Worm (Caenorhabditis elegans) whole organism, late embryonic: Measurements from ENCODE around the gene osm-11.

Experiments
- C38D4.7 ChIP-seq: fragments of 200-800 bp; sonication (Bioruptor generic); optimal IDR thresholded peaks from 2 replicates; lab custom pipeline; 2018; ENCODE audit warnings: mild to moderate bottlenecking, missing genetic modification characterization, moderate library complexity, missing compliant biosample characterization
- K02D7.2 ChIP-seq: sonication (generic microtip); optimal IDR thresholded peaks from 2 replicates; lab custom pipeline; 2017; ENCODE audit warnings: mild to moderate bottlenecking, missing genetic modification characterization, missing compliant biosample characterization
- K09A11.1 ChIP-seq: sonication (generic microtip); optimal IDR thresholded peaks from 2 replicates; lab custom pipeline; 2017; ENCODE audit warnings: antibody characterized with exemption, mild to moderate bottlenecking, missing genetic modification characterization, missing compliant biosample characterization; ENCODE audit not compliant: insufficient read depth
- Y22D7AL.16 ChIP-seq: sonication (generic microtip); optimal IDR thresholded peaks from 2 replicates; lab custom pipeline; 2016; ENCODE audit warnings: missing genetic modification characterization, missing compliant biosample characterization
- ahr-1 ChIP-seq: sonication (generic microtip); optimal IDR thresholded peaks from 2 replicates; lab custom pipeline; 2016; ENCODE audit warnings: missing genetic modification characterization, missing compliant biosample characterization
- ama-1 ChIP-seq: fragments of 150-350 bp; optimal IDR thresholded peaks from 2 replicates; lab custom pipeline; 2014
- ceh-14 ChIP-seq: sonication (generic microtip); optimal IDR thresholded peaks from 2 replicates; lab custom pipeline; 2016; ENCODE audit warnings: missing genotype, missing genetic modification characterization, missing compliant biosample characterization
- ceh-18 ChIP-seq: sonication (generic microtip); optimal IDR thresholded peaks from 2 replicates; lab custom pipeline; 2016; ENCODE audit warnings: missing genetic modification characterization, missing compliant biosample characterization
- ceh-2 ChIP-seq: sonication (generic microtip); optimal IDR thresholded peaks from 2 replicates; lab custom pipeline; 2016; ENCODE audit warnings: missing genotype, missing genetic modification characterization, missing compliant biosample characterization
- ceh-22 ChIP-seq: sonication (generic microtip); optimal IDR thresholded peaks from 2 replicates; lab custom pipeline; 2017; ENCODE audit warnings: missing biosample characterization, missing genetic modification characterization
- ceh-24 ChIP-seq: sonication (generic microtip); optimal IDR thresholded peaks from 2 replicates; lab custom pipeline; 2016; ENCODE audit warnings: mild to moderate bottlenecking, missing genetic modification characterization, missing compliant biosample characterization
- ceh-31 ChIP-seq: sonication (generic microtip); optimal IDR thresholded peaks from 2 replicates; lab custom pipeline; 2016; ENCODE audit warnings: missing genetic modification characterization, missing compliant biosample characterization
- ceh-34 ChIP-seq: sonication (generic microtip); optimal IDR thresholded peaks from 2 replicates; lab custom pipeline; 2016; ENCODE audit warnings: mild to moderate bottlenecking, missing genetic modification characterization, missing compliant biosample characterization
- ceh-48 ChIP-seq: sonication (generic microtip); optimal IDR thresholded peaks from 2 replicates; lab custom pipeline; 2016; ENCODE audit warnings: missing genetic modification characterization, inconsistent platforms, missing compliant biosample characterization
- ceh-6 ChIP-seq: fragments of 200-800 bp; sonication (Bioruptor generic); optimal IDR thresholded peaks from 2 replicates; lab custom pipeline; 2018; ENCODE audit warnings: mild to moderate bottlenecking, missing genetic modification characterization, missing compliant biosample characterization
- ceh-9 ChIP-seq: sonication (generic microtip); optimal IDR thresholded peaks from 2 replicates; lab custom pipeline; 2016; ENCODE audit warnings: mild to moderate bottlenecking, missing genetic modification characterization, inconsistent platforms, missing compliant biosample characterization
- dmd-4 ChIP-seq: sonication (generic microtip); optimal IDR thresholded peaks from 2 replicates; lab custom pipeline; 2016; ENCODE audit warnings: borderline replicate concordance, missing genetic modification characterization, missing compliant biosample characterization
- eyg-1 ChIP-seq: sonication (generic microtip); optimal IDR thresholded peaks from 2 replicates; lab custom pipeline; 2016; ENCODE audit warnings: missing genotype, missing genetic modification characterization, missing compliant biosample characterization
- hlh-13 ChIP-seq: fragments of 200-800 bp; sonication (Bioruptor generic); optimal IDR thresholded peaks from 2 replicates; lab custom pipeline; 2018; ENCODE audit warnings: mild to moderate bottlenecking, missing genetic modification characterization, missing compliant biosample characterization
- hlh-15 ChIP-seq: sonication (generic microtip); optimal IDR thresholded peaks from 2 replicates; lab custom pipeline; 2016; ENCODE audit warnings: missing genetic modification characterization, missing compliant biosample characterization
- hlh-6 ChIP-seq: sonication (generic microtip); optimal IDR thresholded peaks from 2 replicates; lab custom pipeline; 2016; ENCODE audit warnings: missing genotype, missing genetic modification characterization, missing compliant biosample characterization
- hlh-8 ChIP-seq: sonication (generic microtip); optimal IDR thresholded peaks from 2 replicates; lab custom pipeline; 2016; ENCODE audit warnings: missing genotype, missing genetic modification characterization, missing compliant biosample characterization
- lin-11 ChIP-seq: fragments of 200-800 bp; sonication (Bioruptor generic); optimal IDR thresholded peaks from 2 replicates; lab custom pipeline; 2018; ENCODE audit warnings: mild to moderate bottlenecking, missing genetic modification characterization, missing compliant biosample characterization
- nhr-11 ChIP-seq: fragments of 150-350 bp; optimal IDR thresholded peaks from 2 replicates; lab custom pipeline; 2014; ENCODE audit warnings: missing biosample characterization, missing genetic modification characterization
- npax-4 ChIP-seq: sonication (generic microtip); optimal IDR thresholded peaks from 2 replicates; lab custom pipeline; 2016; ENCODE audit warnings: missing genetic modification characterization, missing compliant biosample characterization
- odd-2 ChIP-seq: sonication (generic microtip); optimal IDR thresholded peaks from 2 replicates; lab custom pipeline; 2017; ENCODE audit warnings: antibody characterized with exemption, mild to moderate bottlenecking, missing genetic modification characterization, missing compliant biosample characterization
- pat-9 ChIP-seq: fragments of 200-800 bp; sonication (Bioruptor generic); optimal IDR thresholded peaks from 2 replicates; lab custom pipeline; 2018; ENCODE audit warnings: mild to moderate bottlenecking, missing genetic modification characterization, moderate library complexity, missing compliant biosample characterization
- pha-2 ChIP-seq: sonication (generic microtip); optimal IDR thresholded peaks from 2 replicates; lab custom pipeline; 2017; ENCODE audit warnings: mild to moderate bottlenecking, missing genetic modification characterization, missing compliant biosample characterization
- pha-4 ChIP-seq: fragments of 150-350 bp; optimal IDR thresholded peaks from 2 replicates; lab custom pipeline; 2018; ENCODE audit warnings: missing biosample characterization, missing genetic modification reagents, missing genetic modification characterization
- ref-2 ChIP-seq: sonication (generic microtip); optimal IDR thresholded peaks from 2 replicates; lab custom pipeline; 2016; ENCODE audit warnings: missing genetic modification characterization, missing compliant biosample characterization
- sdc-2 ChIP-seq: sonication (generic microtip); optimal IDR thresholded peaks from 2 replicates; lab custom pipeline; 2016; ENCODE audit warnings: missing genotype, missing genetic modification characterization, missing compliant biosample characterization
- tbx-2 ChIP-seq: sonication (generic microtip); optimal IDR thresholded peaks from 2 replicates; lab custom pipeline; 2016; ENCODE audit warnings: missing genetic modification characterization, missing compliant biosample characterization
- ttx-3 ChIP-seq: sonication (generic microtip); optimal IDR thresholded peaks from 2 replicates; lab custom pipeline; 2016; ENCODE audit warnings: missing genetic modification reagents, missing genetic modification characterization, missing compliant biosample characterization
- ztf-16 ChIP-seq: sonication (generic microtip); optimal IDR thresholded peaks from 2 replicates; lab custom pipeline; 2017; ENCODE audit warnings: missing genetic modification characterization, missing compliant biosample characterization

The osm-11 gene

DNA sequence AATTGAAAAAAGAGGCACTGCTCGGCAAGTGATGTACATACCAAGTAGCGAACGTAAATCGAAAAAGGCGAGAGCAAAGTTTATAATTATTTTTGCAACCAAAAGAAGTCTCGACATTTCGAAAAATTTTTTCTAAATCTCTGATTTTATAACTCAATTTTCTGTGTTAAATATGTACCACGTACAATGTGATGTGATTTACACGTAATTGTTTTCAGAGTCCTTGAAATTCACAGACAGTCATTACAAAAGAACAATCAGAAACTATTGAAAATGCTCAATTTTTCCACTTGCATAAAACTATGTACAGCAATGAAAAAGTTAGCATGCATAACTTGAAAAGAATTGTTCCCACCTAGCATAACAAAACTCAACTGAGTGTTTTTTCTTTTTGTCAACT lies 18.3 kb downstream of the osm-11 start:
- TF ChIP-seq ceh-6: no peak
- TF ChIP-seq ceh-24 (tag; lab: Kevin White, UChicago): no peak
- TF ChIP-seq dmd-4 (tag; lab: Kevin White, UChicago): no peak
- no peak for TF ChIP-seq pha-2 (tag; lab: Kevin White, UChicago)
- TF ChIP-seq pat-9 (tag; lab: Kevin White, UChicago): no peak
- TF ChIP-seq npax-4 (tag; lab: Kevin White, UChicago): no peak
- TF ChIP-seq ztf-16: no peak
- TF ChIP-seq ceh-18 (tag; lab: Kevin White, UChicago): no peak

DNA sequence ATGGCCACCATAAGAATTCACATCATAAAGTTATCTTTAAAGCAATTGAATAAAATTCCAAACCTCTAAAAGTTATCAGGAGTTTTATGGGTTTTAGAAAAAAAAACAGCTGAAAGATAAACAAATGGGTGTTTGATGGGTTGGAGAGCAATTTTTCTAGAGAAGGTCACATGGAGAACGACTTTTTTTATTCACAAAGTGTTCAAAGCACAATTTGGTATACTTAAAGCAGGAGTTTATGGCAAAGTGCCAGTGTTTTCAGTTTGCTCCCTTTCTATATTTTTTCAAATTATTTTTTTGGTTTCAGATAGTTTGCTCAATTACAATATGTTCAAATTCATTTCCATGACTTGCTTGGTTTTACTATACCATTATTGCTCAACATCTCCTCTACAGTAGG lies 20.1 kb downstream of the osm-11 start, which contains the start of gene F11C7.6:
F11C7.6 (plus strand) TSS at position 301 of the 400 bp plus-strand sequence.
- TF ChIP-seq ceh-48 (tag; lab: Kevin White, UChicago): no peak
- no peak for TF ChIP-seq npax-4 (tag; lab: Kevin White, UChicago)
- no peak for TF ChIP-seq hlh-15
- no peak for TF ChIP-seq C38D4.7 (GFP tag; lab: Kevin White, UChicago)
- TF ChIP-seq sdc-2 (tag; lab: Kevin White, UChicago): no peak
- TF ChIP-seq ceh-34 (tag; lab: Kevin White, UChicago): no peak
- TF ChIP-seq hlh-6 (tag; lab: Kevin White, UChicago): no peak
- no peak for TF ChIP-seq ttx-3 (tag; lab: Kevin White, UChicago)
- no peak for TF ChIP-seq Y22D7AL.16 (tag; lab: Kevin White, UChicago)
- TF ChIP-seq ahr-1: no peak
- no peak for TF ChIP-seq nhr-11 (tag; lab: Kevin White, UChicago)

DNA sequence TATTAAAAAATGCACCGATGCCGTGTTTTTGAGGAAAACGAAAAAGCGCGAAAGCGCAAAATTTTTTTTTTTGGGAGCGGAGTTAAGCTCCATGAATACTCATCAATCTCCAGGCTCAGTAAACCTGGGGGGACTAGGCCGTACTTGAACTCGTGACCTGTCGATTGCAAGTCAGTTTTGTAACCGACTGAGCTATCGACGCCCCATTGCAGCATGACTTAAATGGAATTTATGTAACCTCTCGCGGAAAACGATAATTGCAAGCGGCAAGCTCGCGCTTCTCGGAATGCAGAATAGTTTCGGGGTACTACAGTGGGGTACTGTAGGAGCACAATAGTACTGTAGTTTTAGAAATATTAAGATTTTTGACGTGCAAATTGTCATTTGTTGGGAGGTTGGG lies 21.0 kb downstream of the osm-11 start:
- TF ChIP-seq ceh-48 (tag; lab: Kevin White, UChicago) (no peak), odd-2 (tag; lab: Kevin White, UChicago) (no peak), tbx-2 (tag; lab: Kevin White, UChicago) (no peak), ceh-9 (tag; lab: Kevin White, UChicago) (no peak), ahr-1 (no peak), hlh-8 (tag; lab: Kevin White, UChicago) (no peak), pha-4 (tag; lab: Kevin White, UChicago) (no peak), eyg-1 (tag; lab: Kevin White, UChicago) (no peak), ceh-22 (no peak)

DNA sequence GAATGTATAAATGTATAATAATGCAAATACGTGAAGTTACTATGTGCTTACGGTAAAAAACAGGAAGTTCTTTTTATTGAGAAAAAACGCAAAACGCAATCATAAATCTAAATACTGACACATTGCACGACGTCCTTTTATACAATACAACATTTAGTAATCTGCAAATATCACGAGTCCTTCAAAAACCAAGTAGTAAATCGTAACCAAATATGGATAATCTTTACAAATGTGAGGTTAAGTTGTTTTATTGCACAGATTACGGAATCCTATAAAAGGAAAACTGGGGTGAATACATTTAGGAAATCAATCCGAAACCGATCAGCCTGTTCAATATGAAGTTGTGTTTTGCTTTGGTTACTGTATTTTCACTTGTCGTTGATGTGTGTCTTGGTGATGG lies 23.1 kb downstream of the osm-11 start, which contains the start of gene F11C7.7:
F11C7.7 (plus strand) TSS at position 301 of the 400 bp plus-strand sequence.
- TF ChIP-seq ceh-2 (tag; lab: Kevin White, UChicago): no peak
- no peak for TF ChIP-seq K02D7.2
- TF ChIP-seq ceh-34 (tag; lab: Kevin White, UChicago): no peak
- TF ChIP-seq ttx-3 (tag; lab: Kevin White, UChicago): no peak
- no peak for TF ChIP-seq lin-11 (tag; lab: Kevin White, UChicago)
- TF ChIP-seq ama-1 (lab: Kevin White, UChicago): no peak
- TF ChIP-seq pha-4 (tag; lab: Kevin White, UChicago): no peak
- TF ChIP-seq ref-2 (tag; lab: Kevin White, UChicago): no peak
- no peak for TF ChIP-seq ceh-14
- TF ChIP-seq ceh-9 (tag; lab: Kevin White, UChicago): no peak
- no peak for TF ChIP-seq ceh-31 (tag; lab: Kevin White, UChicago)
- no peak for TF ChIP-seq hlh-6 (tag; lab: Kevin White, UChicago)
- TF ChIP-seq K09A11.1 (tag; lab: Kevin White, UChicago): no peak

DNA sequence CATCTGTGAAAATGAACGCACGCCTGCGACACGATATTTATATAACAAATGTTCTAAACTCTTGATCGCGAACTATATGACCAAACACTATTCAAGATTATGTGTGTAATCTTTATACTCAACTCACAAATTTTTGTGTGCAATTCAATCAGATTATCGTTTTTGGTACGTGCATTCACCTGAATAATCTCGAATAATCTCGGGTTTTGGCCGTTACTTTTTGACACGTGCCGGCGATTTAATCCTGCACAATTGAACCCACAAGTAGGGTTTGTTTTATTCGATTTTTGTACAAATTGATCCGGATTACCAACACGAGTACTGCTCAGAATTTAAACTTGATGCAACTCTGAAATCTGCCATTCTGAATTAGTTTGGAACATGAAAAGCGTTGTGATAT lies 24.9 kb downstream of the osm-11 start, which contains the start of the genes vap-1 and F11C7.2:
vap-1 (minus strand) TSS at position 101 of the 400 bp plus-strand sequence.
F11C7.2 (plus strand) TSS at position 359 of the 400 bp plus-strand sequence.
- TF ChIP-seq hlh-13 (GFP tag; lab: Kevin White, UChicago): no peak
